Worm (Caenorhabditis elegans) whole organism, young adult: ENCODE measurements around the gene ugt-12.

Experiments used
- B0019.2 ChIP-seq: fragments of 200-800 bp; sonication (Bioruptor generic); conservative IDR thresholded peaks from 2 replicates; pipeline ENCODE4 v1.3.6; 2022; ENCODE audit warnings: missing genetic modification reagents, missing genetic modification characterization, missing compliant biosample characterization
- B0261.1 ChIP-seq: sonication (generic microtip); optimal IDR thresholded peaks from 2 replicates; lab custom pipeline; 2016; ENCODE audit warnings: mild to moderate bottlenecking, missing genetic modification characterization, moderate library complexity, missing compliant biosample characterization
- B0336.3 ChIP-seq: fragments of 200-800 bp; sonication (Bioruptor generic); IDR thresholded peaks from 2 replicates; pipeline ENCODE4 v1.3.6; 2022; ENCODE audit warnings: missing genetic modification characterization, missing compliant biosample characterization
- C17E4.6 ChIP-seq: fragments of 200-800 bp; sonication (Bioruptor generic); IDR thresholded peaks from 2 replicates; pipeline ENCODE4 v1.3.6; 2022; ENCODE audit warnings: missing genetic modification reagents, missing genetic modification characterization, missing compliant biosample characterization
- D2030.7 ChIP-seq: fragments of 200-800 bp; sonication (Bioruptor generic); IDR thresholded peaks from 2 replicates; pipeline ENCODE4 v1.3.6; 2022; ENCODE audit warnings: missing genetic modification reagents, missing genetic modification characterization, missing compliant biosample characterization
- F33H1.4 ChIP-seq: fragments of 200-800 bp; sonication (Bioruptor generic); IDR thresholded peaks from 2 replicates; pipeline ENCODE4 v1.3.6; 2022; ENCODE audit warnings: missing genetic modification reagents, missing genetic modification characterization, missing compliant biosample characterization
- F55B11.4 ChIP-seq: sonication (generic microtip); optimal IDR thresholded peaks from 2 replicates; lab custom pipeline; 2016; ENCODE audit warnings: missing compliant biosample characterization, missing genetic modification characterization, borderline replicate concordance; ENCODE audit not compliant: insufficient read depth
- T26A5.8 ChIP-seq: sonication (generic microtip); optimal IDR thresholded peaks from 2 replicates; lab custom pipeline; 2016; ENCODE audit warnings: missing genetic modification characterization, missing compliant biosample characterization
- akir-1 ChIP-seq: fragments of 200-800 bp; sonication (Bioruptor generic); optimal IDR thresholded peaks from 2 replicates; lab custom pipeline; 2018; ENCODE audit warnings: mild to moderate bottlenecking, missing genetic modification characterization, moderate library complexity, missing compliant biosample characterization
- ama-1 ChIP-seq, 3 experiments: fragments of 150-350 bp in 1 of 3; sonication (generic microtip) in 2 of 3; optimal IDR thresholded peaks; 2 replicates each; lab custom pipeline; 2014 to 2018; ENCODE audit warnings: missing biosample characterization in 2 of 3, missing genetic modification characterization in 2 of 3, missing genetic modification reagents in 2 of 3
- athp-1 ChIP-seq: sonication (generic microtip); optimal IDR thresholded peaks from 2 replicates; lab custom pipeline; 2017; ENCODE audit warnings: mild to moderate bottlenecking, missing genetic modification characterization, missing compliant biosample characterization
- attf-5 ChIP-seq: fragments of 200-800 bp; sonication (Bioruptor generic); optimal IDR thresholded peaks from 2 replicates; lab custom pipeline; 2018; ENCODE audit warnings: mild to moderate bottlenecking, missing genetic modification characterization, missing compliant biosample characterization
- bed-1 ChIP-seq: fragments of 200-800 bp; sonication (Bioruptor generic); IDR thresholded peaks from 2 replicates; pipeline ENCODE4 v1.3.6; 2022; ENCODE audit warnings: missing genetic modification reagents, missing genetic modification characterization, missing compliant biosample characterization
- ccch-3 ChIP-seq: fragments of 200-800 bp; sonication (Bioruptor generic); optimal IDR thresholded peaks from 2 replicates; lab custom pipeline; 2018; ENCODE audit warnings: mild to moderate bottlenecking, missing genetic modification characterization, missing compliant biosample characterization
- ceh-100 ChIP-seq: fragments of 200-800 bp; sonication (Bioruptor generic); IDR thresholded peaks from 2 replicates; pipeline ENCODE4 v1.3.6; 2022; ENCODE audit warnings: missing genetic modification reagents, missing genetic modification characterization, missing compliant biosample characterization
- ceh-40 ChIP-seq: fragments of 200-800 bp; sonication (Bioruptor generic); IDR thresholded peaks from 2 replicates; pipeline ENCODE4 v1.3.6; 2022; ENCODE audit warnings: missing genetic modification characterization, missing compliant biosample characterization
- ceh-91 ChIP-seq: fragments of 200-800 bp; sonication (Bioruptor generic); IDR thresholded peaks from 2 replicates; pipeline ENCODE4 v1.3.6; 2022; ENCODE audit warnings: missing genetic modification reagents, missing genetic modification characterization, missing compliant biosample characterization
- egl-18 ChIP-seq: fragments of 200-800 bp; sonication (Bioruptor generic); IDR thresholded peaks from 2 replicates; pipeline ENCODE4 v1.3.6; 2022; ENCODE audit warnings: missing genetic modification reagents, missing genetic modification characterization, missing compliant biosample characterization
- egl-44 ChIP-seq: fragments of 200-800 bp; sonication (Bioruptor generic); IDR thresholded peaks from 2 replicates; pipeline ENCODE4 v1.3.6; 2022; ENCODE audit warnings: missing genetic modification reagents, missing genetic modification characterization, missing compliant biosample characterization
- ets-4 ChIP-seq: fragments of 200-800 bp; sonication (Bioruptor generic); optimal IDR thresholded peaks from 2 replicates; lab custom pipeline; 2018; ENCODE audit warnings: mild to moderate bottlenecking, missing genetic modification characterization, missing compliant biosample characterization
- gei-17 ChIP-seq: fragments of 200-800 bp; sonication (Bioruptor generic); optimal IDR thresholded peaks from 2 replicates; lab custom pipeline; 2018; ENCODE audit warnings: mild to moderate bottlenecking, missing genetic modification characterization, missing compliant biosample characterization
- hlh-12 ChIP-seq: sonication (generic microtip); optimal IDR thresholded peaks from 2 replicates; lab custom pipeline; 2016; ENCODE audit warnings: missing genetic modification characterization, missing compliant biosample characterization
- hmg-1.2 ChIP-seq: fragments of 200-800 bp; sonication (Bioruptor generic); IDR thresholded peaks from 2 replicates; pipeline ENCODE4 v1.3.6; 2022; ENCODE audit warnings: missing genetic modification reagents, missing genetic modification characterization, missing compliant biosample characterization
- lin-35 ChIP-seq, 3 experiments: fragments of 150-350 bp in 2 of 3; sonication (generic microtip) in 1 of 3; optimal IDR thresholded peaks; 2 replicates each; lab custom pipeline; 2014 to 2018; ENCODE audit warnings: missing biosample characterization in 3 of 3, missing genetic modification characterization in 3 of 3, missing genetic modification reagents in 3 of 3
- lir-1 ChIP-seq: fragments of 200-800 bp; sonication (Bioruptor generic); conservative IDR thresholded peaks from 2 replicates; pipeline ENCODE4 v1.3.6; 2022; ENCODE audit warnings: missing genetic modification reagents, missing genetic modification characterization, missing compliant biosample characterization
- lsl-1 ChIP-seq: fragments of 200-800 bp; sonication (Bioruptor generic); optimal IDR thresholded peaks from 2 replicates; lab custom pipeline; 2018; ENCODE audit warnings: mild to moderate bottlenecking, missing genetic modification characterization, moderate library complexity, missing compliant biosample characterization
- lsy-27 ChIP-seq: sonication (generic microtip); optimal IDR thresholded peaks from 2 replicates; lab custom pipeline; 2017; ENCODE audit warnings: missing genetic modification characterization, mild to moderate bottlenecking, missing compliant biosample characterization, antibody characterized with exemption, missing genotype, borderline replicate concordance; ENCODE audit not compliant: insufficient read depth
- mcd-1 ChIP-seq: fragments of 200-800 bp; sonication (Bioruptor generic); IDR thresholded peaks from 2 replicates; pipeline ENCODE4 v1.3.6; 2022; ENCODE audit warnings: missing genetic modification reagents, missing genetic modification characterization, missing compliant biosample characterization
- nfya-1 ChIP-seq: sonication (generic microtip); optimal IDR thresholded peaks from 2 replicates; lab custom pipeline; 2017; ENCODE audit warnings: antibody characterized with exemption, missing compliant biosample characterization, missing genetic modification characterization, borderline replicate concordance; ENCODE audit not compliant: insufficient read depth
- nhr-80 ChIP-seq: sonication (generic microtip); optimal IDR thresholded peaks from 2 replicates; lab custom pipeline; 2016; ENCODE audit warnings: missing genetic modification characterization, missing compliant biosample characterization
- nhr-90 ChIP-seq: sonication (generic microtip); optimal IDR thresholded peaks from 2 replicates; lab custom pipeline; 2016; ENCODE audit warnings: missing genotype, mild to moderate bottlenecking, missing genetic modification characterization, missing compliant biosample characterization
- pha-4 ChIP-seq: fragments of 150-350 bp; sonication (generic microtip); optimal IDR thresholded peaks from 2 replicates; lab custom pipeline; 2014; ENCODE audit warnings: missing biosample characterization, missing genetic modification reagents, missing genetic modification characterization
- sea-2 ChIP-seq: fragments of 200-800 bp; sonication (Bioruptor generic); IDR thresholded peaks from 2 replicates; pipeline ENCODE4 v1.3.6; 2022; ENCODE audit warnings: missing genetic modification characterization, missing compliant biosample characterization
- snpc-3.4 ChIP-seq: sonication (generic microtip); optimal IDR thresholded peaks from 2 replicates; lab custom pipeline; 2017; ENCODE audit warnings: missing genetic modification characterization, mild to moderate bottlenecking, missing compliant biosample characterization, antibody characterized with exemption, moderate library complexity, missing genotype, missing genetic modification reagents
- sptf-2 ChIP-seq: fragments of 200-800 bp; sonication (Bioruptor generic); optimal IDR thresholded peaks from 2 replicates; lab custom pipeline; 2018; ENCODE audit warnings: mild to moderate bottlenecking, missing genetic modification characterization, missing compliant biosample characterization
- tbx-9 ChIP-seq: sonication (generic microtip); optimal IDR thresholded peaks from 2 replicates; lab custom pipeline; 2016; ENCODE audit warnings: borderline replicate concordance, missing genetic modification characterization, inconsistent platforms, missing compliant biosample characterization
- tlf-1 ChIP-seq: fragments of 200-800 bp; sonication (Bioruptor generic); optimal IDR thresholded peaks from 2 replicates; lab custom pipeline; 2018; ENCODE audit warnings: mild to moderate bottlenecking, missing genetic modification characterization, missing compliant biosample characterization

The ugt-12 gene

ce11 chrV:4862737-4863136, 26.7 kb downstream of the ugt-12 start, which contains the start of gene C37H5.13:
Gene C37H5.13, minus strand, starts transcription at chrV:4862965.
- TF ChIP-seq athp-1 (tag; lab: Kevin White, UChicago), result no peak
- TF ChIP-seq tlf-1, result no peak
- peak; percentile 22 for TF ChIP-seq nhr-80 (tag; lab: Kevin White, UChicago)
- TF ChIP-seq sptf-2 (GFP tag; lab: Kevin White, UChicago), result no peak
- no peak for TF ChIP-seq ama-1 (optimal IDR thresholded peaks at IDR 0.05; lab: Kevin White, UChicago)
- no peak for TF ChIP-seq ama-1 (GFP tag; optimal IDR thresholded peaks at IDR 0.05; lab: Kevin White, UChicago)
- peak; percentile 11 for TF ChIP-seq pha-4 (tag; lab: Kevin White, UChicago)

- no peak for TF ChIP-seq F55B11.4 (tag; lab: Kevin White, UChicago)
- no peak for TF ChIP-seq ets-4 (GFP tag; lab: Kevin White, UChicago)
- no peak for TF ChIP-seq egl-44 (GFP tag; lab: Robert Waterston, UW)
- peak in 1 of 3 experiments; percentile 11 for TF ChIP-seq lin-35 (GFP tag; optimal IDR thresholded peaks at IDR 0.05; lab: Kevin White, UChicago)
- peak; percentile 40; the same call in 1 of the 2 replicates for TF ChIP-seq hmg-1.2 (GFP tag; lab: Robert Waterston, UW)
- no peak for TF ChIP-seq lsl-1 (GFP tag; lab: Kevin White, UChicago)
- TF ChIP-seq T26A5.8 (tag; lab: Kevin White, UChicago), result no peak
- no peak for TF ChIP-seq tbx-9
- TF ChIP-seq ceh-40, result no peak
- TF ChIP-seq, all 124 proteins: peak for 2
These were observed 28.9 kb downstream of the ugt-12 start for ce11 chrV:4860525-4860924.

- no peak for TF ChIP-seq bed-1 (GFP tag; lab: Robert Waterston, UW)
- TF ChIP-seq lsy-27 (tag; lab: Kevin White, UChicago), result no peak
- TF ChIP-seq B0336.3 (GFP tag; lab: Robert Waterston, UW), result no peak
- no peak for TF ChIP-seq gei-17 (GFP tag; lab: Kevin White, UChicago)
- TF ChIP-seq athp-1 (tag; lab: Kevin White, UChicago), result no peak
- TF ChIP-seq nfya-1 (tag; lab: Kevin White, UChicago), result no peak
- TF ChIP-seq tlf-1, result no peak
- TF ChIP-seq nhr-90 (tag; lab: Kevin White, UChicago), result no peak
- no peak for TF ChIP-seq B0019.2 (GFP tag; lab: Robert Waterston, UW)
- no peak for TF ChIP-seq C17E4.6 (GFP tag; lab: Robert Waterston, UW)
- no peak for TF ChIP-seq F33H1.4 (GFP tag; lab: Robert Waterston, UW)
- no peak for TF ChIP-seq D2030.7 (GFP tag; lab: Robert Waterston, UW)
- TF ChIP-seq lir-1 (GFP tag; lab: Robert Waterston, UW), result no peak
- TF ChIP-seq mcd-1, result no peak
- TF ChIP-seq hlh-12, result no peak
- TF ChIP-seq ccch-3 (GFP tag; lab: Kevin White, UChicago), result no peak
These were observed 31.9 kb downstream of the ugt-12 start for ce11 chrV:4857561-4857960.

- TF ChIP-seq attf-5 (GFP tag; lab: Kevin White, UChicago) (no peak), akir-1 (no peak), egl-18 (GFP tag; lab: Robert Waterston, UW) (no peak), lin-35 (GFP tag; optimal IDR thresholded peaks at IDR 0.05; lab: Kevin White, UChicago) (no peak), ceh-91 (GFP tag; lab: Robert Waterston, UW) (no peak), gei-17 (GFP tag; lab: Kevin White, UChicago) (no peak), ets-4 (GFP tag; lab: Kevin White, UChicago) (no peak), B0261.1 (tag; lab: Kevin White, UChicago) (no peak), snpc-3.4 (no peak), ceh-100 (GFP tag; lab: Robert Waterston, UW) (no peak), sea-2 (GFP tag; lab: Robert Waterston, UW) (no peak)
- TF ChIP-seq, all 124 proteins: peak for 0
These were observed 37.5 kb downstream of the ugt-12 start for ce11 chrV:4851969-4852368.
